Worm (Caenorhabditis elegans): ENCODE results near the gene perm-3.
A peak's percentile ranks its signal among the peaks of the same experiment; 100 is the strongest.

The perm-3 gene

DNA sequence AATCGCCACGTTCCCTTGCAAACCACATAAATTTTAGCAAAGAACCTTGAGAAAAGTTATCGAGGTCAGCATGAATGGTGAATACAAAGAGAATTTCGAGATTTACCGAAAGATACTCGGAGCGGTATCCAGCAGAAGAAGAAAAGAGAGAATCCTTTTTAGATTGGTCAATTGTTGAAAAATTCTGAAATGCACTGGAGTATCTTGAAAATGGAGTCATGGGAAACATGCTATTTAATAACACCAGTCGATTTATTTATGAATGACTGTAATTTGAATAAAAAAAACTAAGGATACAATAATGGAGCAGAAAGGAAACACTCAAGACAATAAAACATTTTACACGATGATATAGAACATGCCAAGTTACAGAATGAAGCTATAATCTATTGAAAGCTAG lies 4.7 kb downstream of the perm-3 start:
- no peak for TF ChIP-seq ceh-30 (tag; optimal IDR thresholded peaks at IDR 0.05)
- no peak for TF ChIP-seq ceh-14 (tag; optimal IDR thresholded peaks at IDR 0.05)
- TF ChIP-seq pqm-1 (tag; optimal IDR thresholded peaks at IDR 0.05), result no peak
- no peak for TF ChIP-seq fkh-10 (GFP tag; optimal IDR thresholded peaks at IDR 0.05)
- TF ChIP-seq T23F11.4 (GFP tag; optimal IDR thresholded peaks at IDR 0.05), result no peak
- no peak for TF ChIP-seq sox-2 (GFP tag; IDR thresholded peaks at IDR 0.05)
- TF ChIP-seq ceh-24 (tag; optimal IDR thresholded peaks at IDR 0.05), result no peak
- no peak for TF ChIP-seq ceh-19 (GFP tag; optimal IDR thresholded peaks at IDR 0.05)
- TF ChIP-seq K02D7.2 (tag; optimal IDR thresholded peaks at IDR 0.05), result no peak
- TF ChIP-seq Y22D7AL.16 (tag; optimal IDR thresholded peaks at IDR 0.05), result no peak
- TF ChIP-seq gmeb-2 (tag; optimal IDR thresholded peaks at IDR 0.05), result no peak
- TF ChIP-seq lim-6 (tag; optimal IDR thresholded peaks at IDR 0.05), result no peak
- no peak for TF ChIP-seq ceh-18 (tag; optimal IDR thresholded peaks at IDR 0.05)
- TF ChIP-seq hlh-30 (tag; optimal IDR thresholded peaks at IDR 0.05; ENCODE audit: insufficient read depth), result no peak
- no peak for TF ChIP-seq unc-42 (tag; optimal IDR thresholded peaks at IDR 0.05)
- TF ChIP-seq dve-1 (tag; optimal IDR thresholded peaks at IDR 0.05), result no peak
- TF ChIP-seq ama-1 (optimal IDR thresholded peaks at IDR 0.05), result no peak
- TF ChIP-seq madf-2 (tag; optimal IDR thresholded peaks at IDR 0.05), result no peak
- no peak for TF ChIP-seq pag-3 (tag; optimal IDR thresholded peaks at IDR 0.05; ENCODE audit: borderline replicate concordance)

DNA sequence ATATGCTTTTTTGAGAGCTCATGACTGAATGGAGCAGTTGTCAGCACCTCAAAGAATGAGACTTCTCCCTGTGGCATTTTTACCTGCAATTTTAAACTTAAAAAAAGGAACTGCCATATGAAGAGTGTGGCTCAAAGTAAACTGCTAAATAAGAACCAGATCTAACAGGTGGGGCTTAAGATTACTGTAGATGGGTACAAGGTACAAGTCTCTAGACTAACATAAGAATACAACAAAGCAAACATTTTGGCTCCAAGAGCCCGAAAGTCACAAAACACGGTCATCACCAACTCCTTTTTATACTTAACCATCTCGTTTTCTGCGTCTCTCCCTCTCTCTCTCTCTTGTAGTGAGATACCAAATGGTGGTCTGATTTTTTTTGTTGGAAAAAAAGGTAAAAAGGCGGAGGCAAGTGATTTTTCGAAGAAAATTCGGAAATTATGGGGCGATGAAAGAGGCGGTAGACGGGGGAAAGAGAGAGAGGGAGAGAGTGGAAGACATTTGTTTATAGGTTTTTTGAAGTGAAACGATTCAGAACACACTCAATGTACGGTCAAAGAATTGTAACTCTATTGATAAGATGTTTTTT lies 6.0 kb downstream of the perm-3 start, which contains the start of gene elo-6:
elo-6 (minus strand) TSS at position 83 of the 589 bp plus-strand sequence.
- peak; percentile 7 for TF ChIP-seq pax-1 (tag; optimal IDR thresholded peaks at IDR 0.05)
- TF ChIP-seq ceh-14 (tag; optimal IDR thresholded peaks at IDR 0.05), result no peak

DNA sequence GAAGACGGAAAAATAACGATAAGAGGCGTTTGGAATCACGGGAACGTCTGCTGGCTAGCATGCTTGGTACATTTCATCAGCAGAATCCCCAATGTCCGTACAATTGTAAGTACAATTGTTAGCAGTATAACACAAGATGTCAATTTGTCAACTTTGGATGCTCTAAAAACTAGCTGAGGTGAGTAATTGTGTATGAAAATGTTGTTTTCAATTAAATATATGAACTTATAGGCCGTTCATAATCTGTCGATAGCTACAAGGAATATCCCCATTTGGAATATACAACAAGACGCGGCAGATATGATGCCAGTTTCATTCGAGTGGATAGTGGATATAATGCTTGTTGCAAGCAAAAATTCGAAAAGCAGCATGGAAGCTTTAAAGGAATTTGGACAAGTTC lies 9.6 kb downstream of the perm-3 start, which contains the start of gene F41H10.12:
F41H10.12 (plus strand) TSS at position 301 of the 400 bp plus-strand sequence.
- TF ChIP-seq gmeb-2 (tag; optimal IDR thresholded peaks at IDR 0.05), result no peak
- TF ChIP-seq ets-4 (tag; optimal IDR thresholded peaks at IDR 0.05), result no peak

DNA sequence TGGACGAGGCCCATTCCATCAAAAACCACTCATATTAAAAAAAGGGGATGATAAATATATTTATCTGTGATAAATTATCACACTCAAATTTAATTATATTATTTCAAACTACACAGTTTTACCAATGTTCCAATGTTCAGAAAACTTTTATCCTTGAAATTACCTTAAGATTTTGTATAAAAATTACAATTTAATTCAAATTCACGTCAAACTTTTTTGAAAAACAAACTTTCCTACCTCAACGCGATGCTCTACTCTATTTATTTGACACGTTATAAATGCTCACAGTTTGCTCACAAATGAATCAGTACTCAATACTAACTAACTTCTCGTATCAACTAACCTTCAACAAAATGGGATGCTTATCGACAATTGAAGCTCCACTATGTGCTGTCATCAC lies 12.0 kb downstream of the perm-3 start, which contains the start of gene F41H10.1:
F41H10.1 (plus strand) TSS at position 301 of the 400 bp plus-strand sequence.
- TF ChIP-seq mec-3 (tag; optimal IDR thresholded peaks at IDR 0.05; ENCODE audit: borderline replicate concordance) (no peak), C38D4.7 (GFP tag; optimal IDR thresholded peaks at IDR 0.05) (no peak), ttx-3 (tag; optimal IDR thresholded peaks at IDR 0.05) (no peak), sox-4 (tag; optimal IDR thresholded peaks at IDR 0.05) (no peak), syd-9 (tag; optimal IDR thresholded peaks at IDR 0.05) (no peak), unc-42 (tag; optimal IDR thresholded peaks at IDR 0.05) (no peak), unc-55 (GFP tag; optimal IDR thresholded peaks at IDR 0.05) (no peak), F13H6.1 (tag; optimal IDR thresholded peaks at IDR 0.05) (no peak), ets-4 (tag; optimal IDR thresholded peaks at IDR 0.05) (no peak), ceh-19 (GFP tag; optimal IDR thresholded peaks at IDR 0.05) (no peak), lin-11 (tag; optimal IDR thresholded peaks at IDR 0.05) (no peak), sdc-2 (tag; optimal IDR thresholded peaks at IDR 0.05) (no peak), madf-2 (tag; optimal IDR thresholded peaks at IDR 0.05) (no peak), K09A11.1 (tag; optimal IDR thresholded peaks at IDR 0.05; ENCODE audit: insufficient read depth) (no peak), ceh-2 (tag; optimal IDR thresholded peaks at IDR 0.05) (no peak), ceh-45 (GFP tag; IDR thresholded peaks at IDR 0.05) (no peak), ceh-18 (tag; optimal IDR thresholded peaks at IDR 0.05) (no peak), ama-1 (optimal IDR thresholded peaks at IDR 0.05) (no peak), ahr-1 (tag; optimal IDR thresholded peaks at IDR 0.05) (no peak)

DNA sequence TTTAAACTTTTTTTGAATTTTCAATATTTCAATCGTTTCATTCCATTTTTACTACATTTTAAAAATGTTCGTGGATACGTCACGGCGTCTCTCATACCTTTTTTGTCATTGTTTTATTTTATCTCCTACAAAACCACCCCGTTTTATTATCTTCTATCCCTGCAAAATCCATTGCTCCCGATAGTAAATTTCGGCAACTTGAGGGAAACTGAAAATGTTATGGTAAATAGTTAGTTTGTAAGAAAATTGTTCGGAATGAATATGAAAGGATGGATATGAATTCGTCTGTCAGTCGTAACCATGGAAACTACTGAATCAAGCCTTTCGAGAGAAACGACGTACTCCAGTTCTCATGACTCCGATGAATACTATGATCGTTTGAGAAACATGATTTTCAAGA lies 13.3 kb downstream of the perm-3 start, which contains the start of gene F41H10.2:
F41H10.2 (plus strand) TSS at position 301 of the 400 bp plus-strand sequence.
- no peak for TF ChIP-seq madf-2 (tag; optimal IDR thresholded peaks at IDR 0.05)
- TF ChIP-seq sox-4 (tag; optimal IDR thresholded peaks at IDR 0.05), result no peak
- no peak for TF ChIP-seq lim-6 (tag; optimal IDR thresholded peaks at IDR 0.05)
